Fruit fly (Drosophila melanogaster): ENCODE data around the gene Csk.

Csk gene

DNA sequence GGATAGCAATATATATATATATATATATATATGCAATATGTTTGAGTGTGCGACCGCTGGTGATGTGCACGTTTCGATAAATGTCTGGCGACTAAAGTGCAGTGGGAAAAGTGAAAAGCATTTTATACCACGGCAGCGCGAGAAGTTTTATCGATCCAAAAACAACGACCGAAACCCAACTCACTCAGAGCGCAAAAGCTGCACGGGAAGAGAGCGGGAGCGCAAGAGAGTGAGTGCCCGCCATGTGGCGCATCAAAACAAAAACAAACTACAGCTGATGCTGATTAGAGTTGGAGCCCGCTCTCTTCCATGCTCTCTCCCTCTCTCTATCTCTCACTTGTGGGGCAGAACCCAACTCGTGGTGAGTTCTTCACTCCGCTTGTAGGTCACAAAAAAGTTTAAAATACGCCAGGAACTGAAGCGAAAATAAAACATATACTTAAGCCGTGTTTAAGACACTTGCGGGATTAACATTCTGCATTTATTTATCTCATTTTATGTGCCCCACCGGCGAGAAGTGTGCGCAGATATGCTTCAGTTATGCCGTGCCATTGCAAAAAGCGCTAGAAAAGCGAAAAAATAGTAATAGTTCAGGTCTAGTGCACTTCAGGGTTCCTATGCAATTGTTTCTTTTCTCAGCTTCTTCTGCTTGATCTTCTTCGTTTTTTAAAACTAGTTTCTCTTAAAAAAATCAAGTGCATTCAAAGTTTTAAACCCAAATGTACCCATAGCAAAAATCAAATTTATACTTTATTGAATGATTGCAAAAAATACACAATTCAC, 45.7 kb downstream of the Csk start (continued):
- TF ChIP-seq Gug (GFP tag; IDR thresholded peaks at IDR 0.05): no peak
- no peak for TF ChIP-seq CG8632 (GFP tag; optimal IDR thresholded peaks at IDR 0.05)
- TF ChIP-seq Blimp-1 (GFP tag; optimal IDR thresholded peaks at IDR 0.05): no peak
- TF ChIP-seq CG4318 (GFP tag; optimal IDR thresholded peaks at IDR 0.05): no peak
- peak; percentile 26 for TF ChIP-seq Sox102F (GFP tag; optimal IDR thresholded peaks at IDR 0.05)
- TF ChIP-seq acj6 (GFP tag; optimal IDR thresholded peaks at IDR 0.05): no peak
- TF ChIP-seq Sox14 (GFP tag; optimal IDR thresholded peaks at IDR 0.05): no peak
- peak; percentile 65; the same call in 1 of the 3 replicates for TF ChIP-seq eg (GFP tag; IDR thresholded peaks at IDR 0.05)
- TF ChIP-seq Ets21C (GFP tag; optimal IDR thresholded peaks at IDR 0.05): no peak

DNA sequence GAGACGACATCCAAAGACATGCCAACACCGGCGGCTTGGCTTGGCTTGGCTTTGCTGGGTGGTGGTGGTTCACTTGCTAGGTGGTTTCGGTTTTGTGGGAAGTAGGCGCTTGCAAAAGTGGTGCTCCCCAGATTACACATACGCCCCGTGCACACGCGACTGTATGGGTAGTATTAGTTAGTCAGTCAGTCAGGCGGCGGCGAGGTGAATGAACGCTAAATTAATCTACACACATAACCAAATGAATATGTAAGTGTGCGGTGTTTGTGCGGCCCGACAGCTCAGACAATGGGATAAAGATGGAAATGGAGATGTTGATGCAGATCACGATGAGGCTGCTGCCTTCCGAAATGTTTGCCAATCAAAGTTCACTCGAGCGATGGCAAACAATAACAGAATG, 47.4 kb downstream of the Csk start:
- TF ChIP-seq CG3919 (GFP tag; optimal IDR thresholded peaks at IDR 0.05): no peak
- TF ChIP-seq Eip78C (GFP tag): peak; percentile 7
- no peak for TF ChIP-seq Sox14 (GFP tag; optimal IDR thresholded peaks at IDR 0.05)
- TF ChIP-seq salr (GFP tag; optimal IDR thresholded peaks at IDR 0.05): no peak
- TF ChIP-seq Smox (GFP tag; optimal IDR thresholded peaks at IDR 0.05): no peak
- TF ChIP-seq eg (GFP tag; IDR thresholded peaks at IDR 0.05): 0 out of 3 replicates have a peak, but pooled peaks have one; percentile 19
- peak; percentile 27 for TF ChIP-seq svp (GFP tag)
- no peak for TF ChIP-seq ss (GFP tag; optimal IDR thresholded peaks at IDR 0.05)
- no peak for TF ChIP-seq CG6792 (GFP tag; optimal IDR thresholded peaks at IDR 0.05)
- no peak for TF ChIP-seq CG7368 (GFP tag; optimal IDR thresholded peaks at IDR 0.05)
- TF ChIP-seq CG31627 (GFP tag; optimal IDR thresholded peaks at IDR 0.05): no peak
- no peak for TF ChIP-seq CG1621 (tag; optimal IDR thresholded peaks at IDR 0.05)

DNA sequence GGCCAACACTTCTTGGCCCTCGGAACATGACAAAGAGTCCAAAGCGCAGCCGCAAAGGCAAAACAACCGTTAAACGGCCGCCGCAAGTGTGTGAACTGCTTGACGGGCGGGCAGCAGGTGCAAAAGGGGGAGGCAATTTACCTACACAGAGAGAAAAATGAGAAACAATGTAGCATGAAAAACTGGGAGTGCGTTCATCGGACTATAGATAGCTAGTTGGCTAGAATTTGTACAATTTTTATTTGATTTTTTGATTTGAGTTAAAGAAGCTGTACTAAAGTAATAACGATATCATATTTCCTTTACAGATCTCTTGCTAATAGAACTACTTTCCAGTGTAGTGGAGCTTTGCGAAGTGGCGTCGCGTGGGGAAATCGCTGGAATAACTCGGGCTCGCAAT, 55.0 kb downstream of the Csk start:
- TF ChIP-seq CG11762 (GFP tag; optimal IDR thresholded peaks at IDR 0.05; ENCODE audit: insufficient read depth): peak; percentile 22
- peak; percentile 5 for TF ChIP-seq fd59A (GFP tag; optimal IDR thresholded peaks at IDR 0.05)
- peak; percentile 28 for TF ChIP-seq CG3032 (tag; optimal IDR thresholded peaks at IDR 0.05)
- peak; percentile 26 for TF ChIP-seq Sox14 (GFP tag; optimal IDR thresholded peaks at IDR 0.05)
- TF ChIP-seq Gug (GFP tag; IDR thresholded peaks at IDR 0.05): no peak; the same call in 1 of the 2 replicates
- no peak for TF ChIP-seq CG10631 (GFP tag; optimal IDR thresholded peaks at IDR 0.05)
- TF ChIP-seq CG31627 (GFP tag; optimal IDR thresholded peaks at IDR 0.05): no peak
- TF ChIP-seq Hr38 (GFP tag; optimal IDR thresholded peaks at IDR 0.05): no peak
- TF ChIP-seq CG32006 (GFP tag; optimal IDR thresholded peaks at IDR 0.05): peak; percentile 79
- peak; percentile 42 for TF ChIP-seq CG6276 (GFP tag; optimal IDR thresholded peaks at IDR 0.05)
- TF ChIP-seq CG8119 (GFP tag; IDR thresholded peaks at IDR 0.05): peak; percentile 75
- TF ChIP-seq Eip78C (GFP tag): peak; percentile 81
- TF ChIP-seq CG11294 (GFP tag; IDR thresholded peaks at IDR 0.05): peak; percentile 44
- peak; percentile 6 for TF ChIP-seq lz (GFP tag; optimal IDR thresholded peaks at IDR 0.05)
- peak; percentile 21 for TF ChIP-seq Hr39 (GFP tag; optimal IDR thresholded peaks at IDR 0.05)
- TF ChIP-seq Ets96B (tag; optimal IDR thresholded peaks at IDR 0.05): peak; percentile 5
- TF ChIP-seq achi (GFP tag; optimal IDR thresholded peaks at IDR 0.05): peak; percentile 22
- TF ChIP-seq CG3919 (GFP tag; optimal IDR thresholded peaks at IDR 0.05): peak; percentile 32
- no peak for TF ChIP-seq svp (GFP tag)
- TF ChIP-seq CG34406 (GFP tag; optimal IDR thresholded peaks at IDR 0.05): peak; percentile 8
- peak; percentile 60 for TF ChIP-seq CG4318 (GFP tag; optimal IDR thresholded peaks at IDR 0.05)
- TF ChIP-seq topi (GFP tag; optimal IDR thresholded peaks at IDR 0.05): no peak
- TF ChIP-seq acj6 (GFP tag; optimal IDR thresholded peaks at IDR 0.05): peak; percentile 34
- TF ChIP-seq cyc (GFP tag; optimal IDR thresholded peaks at IDR 0.05): no peak
- TF ChIP-seq CG10669 (GFP tag; optimal IDR thresholded peaks at IDR 0.05): no peak
- TF ChIP-seq salr (GFP tag; optimal IDR thresholded peaks at IDR 0.05): peak in 1 of 2 experiments; percentile 28
- TF ChIP-seq Ets21C (GFP tag; optimal IDR thresholded peaks at IDR 0.05): no peak
- TF ChIP-seq CG15336 (GFP tag; IDR thresholded peaks at IDR 0.05): peak; percentile 73
- TF ChIP-seq OdsH (GFP tag; optimal IDR thresholded peaks at IDR 0.05): no peak
- TF ChIP-seq CG8632 (GFP tag; optimal IDR thresholded peaks at IDR 0.05): no peak
- TF ChIP-seq net (GFP tag; optimal IDR thresholded peaks at IDR 0.05): peak; percentile 41
- TF ChIP-seq CG1621 (tag; optimal IDR thresholded peaks at IDR 0.05): no peak
- no peak for TF ChIP-seq pdm3 (GFP tag; optimal IDR thresholded peaks at IDR 0.05)
- TF ChIP-seq Sox15 (GFP tag; optimal IDR thresholded peaks at IDR 0.05): no peak
- TF ChIP-seq CG6163 (GFP tag; IDR thresholded peaks at IDR 0.05): peak; percentile 51; the same call in 1 of the 3 replicates
- TF ChIP-seq spab (GFP tag; optimal IDR thresholded peaks at IDR 0.05): no peak
- no peak for TF ChIP-seq CG9139 (GFP tag; optimal IDR thresholded peaks at IDR 0.05)
- TF ChIP-seq Smox (GFP tag; optimal IDR thresholded peaks at IDR 0.05): no peak
- TF ChIP-seq Eip93F (GFP tag; optimal IDR thresholded peaks at IDR 0.05): no peak
